Worm (Caenorhabditis elegans) whole organism, L4/young adult: ENCODE results near the gene F45B8.5.

Experiments
- W03F9.2 ChIP-seq: fragments of 150-350 bp; optimal IDR thresholded peaks from 2 replicates; lab custom pipeline; 2014; ENCODE audit warnings: missing biosample characterization, missing genetic modification characterization
- dao-5 ChIP-seq: sonication (generic microtip); optimal IDR thresholded peaks from 2 replicates; lab custom pipeline; 2016; ENCODE audit warnings: missing genotype, missing genetic modification characterization, moderate library complexity, missing compliant biosample characterization
- him-1 ChIP-seq: sonication (generic microtip); optimal IDR thresholded peaks from 2 replicates; lab custom pipeline; 2016; ENCODE audit warnings: missing genotype, missing genetic modification reagents, missing genetic modification characterization, missing compliant biosample characterization

- TF ChIP-seq him-1 (tag; lab: Kevin White, UChicago), result no peak
- no peak for TF ChIP-seq dao-5 (tag; lab: Kevin White, UChicago)
- TF ChIP-seq W03F9.2, result no peak
Measured at ce11 chrX:15016102-15016501, 50.2 kb downstream of the F45B8.5 start.
